In the genomic region with DNA sequence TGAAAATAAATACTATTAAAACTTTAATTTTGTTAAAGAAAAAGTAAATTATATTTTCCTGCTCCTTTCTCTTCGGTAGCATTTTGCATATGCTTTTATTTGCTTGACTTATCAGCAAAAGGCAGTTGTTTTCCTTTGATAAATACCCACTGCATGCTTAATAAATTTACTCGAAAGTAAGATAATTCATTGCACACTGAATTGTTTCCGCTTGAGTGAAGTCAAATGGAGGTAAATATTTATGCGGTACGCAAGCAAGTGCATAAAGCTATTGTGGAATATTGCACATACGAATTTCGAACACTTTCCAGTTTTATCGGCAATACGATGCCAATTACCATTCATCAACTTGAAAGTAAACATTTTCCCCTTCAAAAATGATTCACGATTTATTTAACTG, we compare ENCODE assay signal across 5 fruit fly cellular contexts.
TF ChIP-seq lines count a peak whose summit lies in the region.

No protein-coding gene starts in this region.

- TF ChIP-seq CTCF in whole organism, embryonic (GFP tag; optimal IDR thresholded peaks at IDR 0.05; lab: Kevin White, UChicago), result no peak

TF ChIP-seq in whole organism, adult, 20 proteins besides CTCF, POLR2A, EP300 and RAD21:
- TF ChIP-seq kay (GFP tag; lab: Kevin White, UChicago; ENCODE audit: borderline replicate concordance), result peak; percentile 85
- no peak for TF ChIP-seq Clk (GFP tag; optimal IDR thresholded peaks at IDR 0.05; lab: Kevin White, UChicago)
- peak; percentile 41 for TF ChIP-seq cic (GFP tag; optimal IDR thresholded peaks at IDR 0.05; lab: Kevin White, UChicago)
- TF ChIP-seq CG33017 (tag; optimal IDR thresholded peaks at IDR 0.05; lab: Kevin White, UChicago), result peak; percentile 6
- TF ChIP-seq cnc (optimal IDR thresholded peaks at IDR 0.05; lab: Kevin White, UChicago), result no peak
- peak; percentile 67 for TF ChIP-seq CG7045 (GFP tag; optimal IDR thresholded peaks at IDR 0.05; lab: Kevin White, UChicago)
- peak; percentile 22 for TF ChIP-seq CG12768 (GFP tag; optimal IDR thresholded peaks at IDR 0.05; lab: Kevin White, UChicago)
- no peak for TF ChIP-seq CG5204 (GFP tag; optimal IDR thresholded peaks at IDR 0.05; lab: Kevin White, UChicago)
TF ChIP-seq in whole organism, adult: peak in this region for 5.

TF ChIP-seq in whole organism, embryonic, 481 proteins besides CTCF, POLR2A, EP300 and RAD21 (continues in another document):
- TF ChIP-seq luna (GFP tag; optimal IDR thresholded peaks at IDR 0.05; lab: Kevin White, UChicago) (no peak), CG32772 (GFP tag; IDR thresholded peaks at IDR 0.05; lab: Robert Waterston, UW) (no peak), CG1233 (GFP tag; optimal IDR thresholded peaks at IDR 0.05; lab: Kevin White, UChicago) (peak; percentile 12), crp (GFP tag; optimal IDR thresholded peaks at IDR 0.05; lab: Kevin White, UChicago) (no peak), Ssrp (tag; optimal IDR thresholded peaks at IDR 0.05; lab: Kevin White, UChicago) (no peak), CG17359 (tag; optimal IDR thresholded peaks at IDR 0.05; lab: Kevin White, UChicago) (no peak), CG16813 (GFP tag; IDR thresholded peaks at IDR 0.05; lab: Robert Waterston, UW; ENCODE audit: partially characterized antibody) (no peak), gcm2 (GFP tag; optimal IDR thresholded peaks at IDR 0.05; lab: Kevin White, UChicago) (no peak), lov (optimal IDR thresholded peaks at IDR 0.05; lab: Kevin White, UChicago) (no peak), lov (GFP tag; IDR thresholded peaks at IDR 0.05; lab: Robert Waterston, UW) (no peak), CG2202 (tag; optimal IDR thresholded peaks at IDR 0.05; lab: Kevin White, UChicago) (peak; percentile 25), fu2 (GFP tag; optimal IDR thresholded peaks at IDR 0.05; lab: Kevin White, UChicago) (no peak), CG15696 (tag; optimal IDR thresholded peaks at IDR 0.05; lab: Kevin White, UChicago) (peak; percentile 6), Meics (GFP tag; optimal IDR thresholded peaks at IDR 0.05; lab: Kevin White, UChicago) (no peak), maf-S (GFP tag; optimal IDR thresholded peaks at IDR 0.05; lab: Kevin White, UChicago) (no peak), Asciz (GFP tag; optimal IDR thresholded peaks at IDR 0.05; lab: Kevin White, UChicago) (peak; percentile 13), gfzf (GFP tag; optimal IDR thresholded peaks at IDR 0.05; lab: Kevin White, UChicago) (no peak), Kr (GFP tag; optimal IDR thresholded peaks at IDR 0.05; lab: Kevin White, UChicago) (no peak), D (optimal IDR thresholded peaks at IDR 0.05; lab: Kevin White, UChicago) (no peak), D (GFP tag; optimal IDR thresholded peaks at IDR 0.05; lab: Kevin White, UChicago) (peak; percentile 1), sens (GFP tag; lab: Kevin White, UChicago) (peak; percentile 63)

TF ChIP-seq in whole organism, prepupa, 60 proteins besides CTCF, POLR2A, EP300 and RAD21 (continues in another document):
- TF ChIP-seq Sox102F (GFP tag; optimal IDR thresholded peaks at IDR 0.05; lab: Kevin White, UChicago), result peak; percentile 64
- TF ChIP-seq salr (GFP tag; optimal IDR thresholded peaks at IDR 0.05; lab: Kevin White, UChicago), result no peak
- TF ChIP-seq svp (GFP tag; lab: Kevin White, UChicago), result no peak
- TF ChIP-seq esn (GFP tag; optimal IDR thresholded peaks at IDR 0.05; lab: Kevin White, UChicago), result peak; percentile 7
- TF ChIP-seq Smox (GFP tag; optimal IDR thresholded peaks at IDR 0.05; lab: Kevin White, UChicago), result peak; percentile 27
- peak; percentile 34 for TF ChIP-seq achi (GFP tag; optimal IDR thresholded peaks at IDR 0.05; lab: Kevin White, UChicago)
- no peak for TF ChIP-seq CG11294 (GFP tag; IDR thresholded peaks at IDR 0.05; lab: Robert Waterston, UW)
- TF ChIP-seq Hr38 (GFP tag; optimal IDR thresholded peaks at IDR 0.05; lab: Kevin White, UChicago), result no peak
- TF ChIP-seq spab (GFP tag; optimal IDR thresholded peaks at IDR 0.05; lab: Kevin White, UChicago), result peak; percentile 38
- TF ChIP-seq CG10669 (GFP tag; optimal IDR thresholded peaks at IDR 0.05; lab: Kevin White, UChicago), result peak; percentile 48
- TF ChIP-seq topi (GFP tag; optimal IDR thresholded peaks at IDR 0.05; lab: Kevin White, UChicago), result peak; percentile 30
- no peak for TF ChIP-seq Hr4 (GFP tag; optimal IDR thresholded peaks at IDR 0.05; lab: Kevin White, UChicago)
- TF ChIP-seq CG8632 (GFP tag; optimal IDR thresholded peaks at IDR 0.05; lab: Kevin White, UChicago), result peak; percentile 69
- peak; percentile 29 for TF ChIP-seq CG6808 (GFP tag; optimal IDR thresholded peaks at IDR 0.05; lab: Kevin White, UChicago)
- TF ChIP-seq fd59A (GFP tag; optimal IDR thresholded peaks at IDR 0.05; lab: Kevin White, UChicago), result no peak
- TF ChIP-seq CG34406 (GFP tag; optimal IDR thresholded peaks at IDR 0.05; lab: Kevin White, UChicago), result peak; percentile 29
- TF ChIP-seq CG3919 (GFP tag; optimal IDR thresholded peaks at IDR 0.05; lab: Kevin White, UChicago), result peak; percentile 32
- TF ChIP-seq Blimp-1 (GFP tag; optimal IDR thresholded peaks at IDR 0.05; lab: Kevin White, UChicago), result peak; percentile 36
- TF ChIP-seq Met (GFP tag; optimal IDR thresholded peaks at IDR 0.05; lab: Kevin White, UChicago), result peak; percentile 8
- TF ChIP-seq acj6 (GFP tag; optimal IDR thresholded peaks at IDR 0.05; lab: Kevin White, UChicago), result peak; percentile 13
- peak; percentile 8 for TF ChIP-seq CG7368 (GFP tag; optimal IDR thresholded peaks at IDR 0.05; lab: Kevin White, UChicago)

TF ChIP-seq in whole organism, pupa, 21 proteins besides CTCF, POLR2A, EP300 and RAD21:
- TF ChIP-seq CG10348 (GFP tag; IDR thresholded peaks at IDR 0.05; lab: Robert Waterston, UW) (no peak), CG17806 (tag; optimal IDR thresholded peaks at IDR 0.05; lab: Kevin White, UChicago) (no peak), fd96Ca (GFP tag; IDR thresholded peaks at IDR 0.05; lab: Robert Waterston, UW) (no peak), CG9948 (tag; optimal IDR thresholded peaks at IDR 0.05; lab: Kevin White, UChicago) (no peak), CG8301 (tag; optimal IDR thresholded peaks at IDR 0.05; lab: Kevin White, UChicago) (no peak), gl (tag; optimal IDR thresholded peaks at IDR 0.05; lab: Kevin White, UChicago) (peak; percentile 62), CG8159 (tag; optimal IDR thresholded peaks at IDR 0.05; lab: Kevin White, UChicago) (peak; percentile 27), CG4496 (GFP tag; IDR thresholded peaks at IDR 0.05; lab: Robert Waterston, UW) (no peak), CG15710 (tag; optimal IDR thresholded peaks at IDR 0.05; lab: Kevin White, UChicago) (peak; percentile 4), rn (GFP tag; IDR thresholded peaks at IDR 0.05; lab: Robert Waterston, UW) (no peak), EcR (GFP tag; optimal IDR thresholded peaks at IDR 0.05; lab: Kevin White, UChicago) (no peak), CG14655 (GFP tag; optimal IDR thresholded peaks at IDR 0.05; lab: Kevin White, UChicago) (no peak), CG12605 (GFP tag; IDR thresholded peaks at IDR 0.05; lab: Robert Waterston, UW) (no peak), Pif1B (GFP tag; optimal IDR thresholded peaks at IDR 0.05; lab: Kevin White, UChicago) (peak; percentile 62), Pif1A (GFP tag; optimal IDR thresholded peaks at IDR 0.05; lab: Kevin White, UChicago) (peak; percentile 64), D1 (tag; optimal IDR thresholded peaks at IDR 0.05; lab: Kevin White, UChicago) (no peak), CG34367 (tag; optimal IDR thresholded peaks at IDR 0.05; lab: Kevin White, UChicago) (no peak), CG13204 (GFP tag; optimal IDR thresholded peaks at IDR 0.05; lab: Kevin White, UChicago) (no peak), Ets98B (GFP tag; IDR thresholded peaks at IDR 0.05; lab: Robert Waterston, UW) (no peak), Snoo (tag; optimal IDR thresholded peaks at IDR 0.05; lab: Kevin White, UChicago) (peak; percentile 36), CG32121 (GFP tag; IDR thresholded peaks at IDR 0.05; lab: Robert Waterston, UW) (no peak)

TF ChIP-seq in whole organism, wandering third instar larva, 38 proteins besides CTCF, POLR2A, EP300 and RAD21 (continues in another document):
- TF ChIP-seq Dif (GFP tag; optimal IDR thresholded peaks at IDR 0.05; lab: Kevin White, UChicago; ENCODE audit: partially characterized antibody), result no peak
- no peak for TF ChIP-seq pan (optimal IDR thresholded peaks at IDR 0.05; lab: Kevin White, UChicago)
- TF ChIP-seq sage (GFP tag; optimal IDR thresholded peaks at IDR 0.05; lab: Kevin White, UChicago), result no peak
- TF ChIP-seq Hr78 (GFP tag; optimal IDR thresholded peaks at IDR 0.05; lab: Kevin White, UChicago), result no peak
- TF ChIP-seq lola (GFP tag; optimal IDR thresholded peaks at IDR 0.05; lab: Kevin White, UChicago), result no peak
- TF ChIP-seq psq (GFP tag; optimal IDR thresholded peaks at IDR 0.05; lab: Kevin White, UChicago), result no peak
- no peak for TF ChIP-seq Vsx2 (GFP tag; optimal IDR thresholded peaks at IDR 0.05; lab: Kevin White, UChicago; ENCODE audit: partially characterized antibody)
- no peak for TF ChIP-seq ey (GFP tag; optimal IDR thresholded peaks at IDR 0.05; lab: Kevin White, UChicago)
- no peak for TF ChIP-seq Myc (optimal IDR thresholded peaks at IDR 0.05; lab: Kevin White, UChicago)
- TF ChIP-seq jim (GFP tag; optimal IDR thresholded peaks at IDR 0.05; lab: Kevin White, UChicago), result no peak
- TF ChIP-seq CrebA (GFP tag; optimal IDR thresholded peaks at IDR 0.05; lab: Kevin White, UChicago; ENCODE audit: borderline replicate concordance), result peak; percentile 33
- TF ChIP-seq br (GFP tag; optimal IDR thresholded peaks at IDR 0.05; lab: Kevin White, UChicago), result no peak
- peak; percentile 35 for TF ChIP-seq Sp1 (GFP tag; optimal IDR thresholded peaks at IDR 0.05; lab: Kevin White, UChicago)
- no peak for TF ChIP-seq sv (GFP tag; optimal IDR thresholded peaks at IDR 0.05; lab: Kevin White, UChicago)
- no peak for TF ChIP-seq brk (GFP tag; optimal IDR thresholded peaks at IDR 0.05; lab: Kevin White, UChicago)
- no peak for TF ChIP-seq fru (GFP tag; optimal IDR thresholded peaks at IDR 0.05; lab: Kevin White, UChicago)
- TF ChIP-seq CG9705 (GFP tag; optimal IDR thresholded peaks at IDR 0.05; lab: Kevin White, UChicago), result peak; percentile 37
- TF ChIP-seq Mio (GFP tag; optimal IDR thresholded peaks at IDR 0.05; lab: Kevin White, UChicago), result no peak
- TF ChIP-seq Abd-B (GFP tag; optimal IDR thresholded peaks at IDR 0.05; lab: Kevin White, UChicago), result no peak
- no peak for TF ChIP-seq Hnf4 (GFP tag; optimal IDR thresholded peaks at IDR 0.05; lab: Kevin White, UChicago)
- TF ChIP-seq h (GFP tag; optimal IDR thresholded peaks at IDR 0.05; lab: Kevin White, UChicago), result peak; percentile 7
- no peak for TF ChIP-seq CG32264 (GFP tag; optimal IDR thresholded peaks at IDR 0.05; lab: Kevin White, UChicago)
- peak; percentile 21 for TF ChIP-seq HLH106 (tag; optimal IDR thresholded peaks at IDR 0.05; lab: Kevin White, UChicago)
- TF ChIP-seq woc (GFP tag; optimal IDR thresholded peaks at IDR 0.05; lab: Kevin White, UChicago), result no peak
- no peak for TF ChIP-seq Rel (GFP tag; optimal IDR thresholded peaks at IDR 0.05; lab: Kevin White, UChicago)
- TF ChIP-seq Rel (tag; optimal IDR thresholded peaks at IDR 0.05; lab: Kevin White, UChicago), result no peak
- TF ChIP-seq dmrt93B (GFP tag; optimal IDR thresholded peaks at IDR 0.05; lab: Kevin White, UChicago), result no peak
